Worm (Caenorhabditis elegans) whole organism, young adult: ENCODE results near the gene ulp-4.

ENCODE experiments used
- T26A5.8 ChIP-seq: sonication (generic microtip); optimal IDR thresholded peaks from 2 replicates; lab custom pipeline; 2016; ENCODE audit warnings: missing genetic modification characterization, missing compliant biosample characterization
- pha-4 ChIP-seq: fragments of 150-350 bp; sonication (generic microtip); optimal IDR thresholded peaks from 2 replicates; lab custom pipeline; 2014; ENCODE audit warnings: missing biosample characterization, missing genetic modification reagents, missing genetic modification characterization

DNA sequence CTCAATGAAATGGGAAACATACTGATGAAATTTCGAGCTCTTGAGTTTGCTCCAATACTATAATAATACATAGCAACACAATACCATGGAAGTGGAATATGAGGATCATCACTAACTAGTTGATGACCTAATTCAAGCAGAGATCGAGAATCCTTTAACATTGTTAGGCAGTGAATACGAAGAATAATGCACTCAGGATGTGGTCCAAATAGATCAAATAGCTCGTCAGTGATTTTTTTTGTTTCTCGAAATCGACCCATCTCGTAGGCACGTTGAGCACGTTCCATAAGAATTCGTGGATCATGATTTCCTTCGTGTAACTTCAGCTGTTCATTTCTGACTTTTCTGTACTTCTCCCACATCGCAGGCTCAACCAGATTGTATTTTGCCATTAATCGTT is 31.2 kb downstream of the ulp-4 start:
- no peak for TF ChIP-seq pha-4 (tag; lab: Kevin White, UChicago)
- TF ChIP-seq T26A5.8 (tag; lab: Kevin White, UChicago): no peak
